Worm (Caenorhabditis elegans) whole organism, mixed stage, embryonic: ENCODE measurements around the gene C09H10.5.

Source experiments
- lin-13 ChIP-seq: fragments of 150-350 bp; optimal IDR thresholded peaks from 2 replicates; lab custom pipeline; 2014; ENCODE audit warnings: missing biosample characterization, missing genetic modification characterization
- pha-4 ChIP-seq: fragments of 150-350 bp; optimal IDR thresholded peaks from 2 replicates; lab custom pipeline; 2018; ENCODE audit warnings: missing biosample characterization, missing genetic modification reagents, missing genetic modification characterization

- TF ChIP-seq pha-4 (tag; lab: Kevin White, UChicago) (no peak), lin-13 (tag; lab: Kevin White, UChicago) (no peak)
These were observed 39.0 kb upstream of the C09H10.5 start, which contains the start of gene arrd-6 for ce11 chrII:11142571-11142970.
